Worm (Caenorhabditis elegans) whole organism, L4/young adult: Measurements from ENCODE around the gene hsp-75.

Experiments used
- dao-5 ChIP-seq: sonication (generic microtip); optimal IDR thresholded peaks from 2 replicates; lab custom pipeline; 2016; ENCODE audit warnings: missing genotype, missing genetic modification characterization, moderate library complexity, missing compliant biosample characterization
- him-1 ChIP-seq: sonication (generic microtip); optimal IDR thresholded peaks from 2 replicates; lab custom pipeline; 2016; ENCODE audit warnings: missing genotype, missing genetic modification reagents, missing genetic modification characterization, missing compliant biosample characterization

- TF ChIP-seq him-1 (tag; lab: Kevin White, UChicago) (no peak), dao-5 (tag; lab: Kevin White, UChicago) (no peak)
These were observed 44.7 kb downstream of the hsp-75 start, which contains the start of gene epg-4 for ce11 chrIII:7181822-7182221.
